Fruit fly (Drosophila melanogaster) whole organism, wandering third instar larva: Measurements from ENCODE around the gene Eip63F-1.

Experiments used
- HLH106 ChIP-seq: fragments of 200-800 bp; optimal IDR thresholded peaks from 3 replicates; lab custom pipeline; 2019; ENCODE audit warnings: missing biosample characterization, mild to moderate bottlenecking, missing genetic modification characterization, moderate library complexity
- Hr78 ChIP-seq: fragments of >200 bp; optimal IDR thresholded peaks from 2 replicates; lab custom pipeline; 2017; ENCODE audit warnings: missing biosample characterization, missing genetic modification characterization
- OdsH ChIP-seq: fragments of 200-800 bp; sonication (Bioruptor generic); optimal IDR thresholded peaks from 2 replicates; lab custom pipeline; 2016; ENCODE audit warnings: missing biosample characterization, mild to moderate bottlenecking, missing genetic modification characterization
- dl ChIP-seq, 2 experiments: fragments of 175-275, 200-275 bp in 1 of 2; fragments of 200-275 bp in 1 of 2; sonication (Bioruptor generic); optimal IDR thresholded peaks; lab custom pipeline; 2018; ENCODE audit warnings: mild to moderate bottlenecking in 2 of 2, missing biosample characterization in 2 of 2, missing genetic modification characterization in 2 of 2, moderate library complexity in 2 of 2; ENCODE audit not compliant: partially characterized antibody in 2 of 2, insufficient read depth in 1 of 2
- dsf ChIP-seq: sonication (Bioruptor generic); optimal IDR thresholded peaks from 2 replicates; lab custom pipeline; 2016; ENCODE audit warnings: missing biosample characterization, missing genetic modification characterization, borderline replicate concordance
- ey ChIP-seq: fragments of 200-800 bp; sonication (Bioruptor generic); optimal IDR thresholded peaks from 2 replicates; lab custom pipeline; 2016; ENCODE audit warnings: missing biosample characterization, missing genetic modification characterization
- lola ChIP-seq: fragments of >200 bp; optimal IDR thresholded peaks from 2 replicates; lab custom pipeline; 2017; ENCODE audit warnings: missing biosample characterization, missing genetic modification characterization
- pan ChIP-seq: fragments of >200 bp; optimal IDR thresholded peaks from 2 replicates; lab custom pipeline; 2017
- psq ChIP-seq: fragments of 200-800 bp; sonication (Bioruptor generic); optimal IDR thresholded peaks from 3 replicates; lab custom pipeline; 2017; ENCODE audit warnings: missing biosample characterization, mild to moderate bottlenecking, missing genetic modification characterization, moderate library complexity
- woc ChIP-seq: sonication (Bioruptor generic); optimal IDR thresholded peaks from 2 replicates; lab custom pipeline; 2016; ENCODE audit warnings: missing biosample characterization, mild to moderate bottlenecking, missing genetic modification characterization

dm6 chr3L:3942241-3943028, 7.0 kb upstream of the Eip63F-1 start, which contains the start of the genes CG10863 and CG14982:
- TF ChIP-seq pan (lab: Kevin White, UChicago) (no peak), dl (GFP tag; optimal IDR thresholded peaks at IDR 0.05; lab: Kevin White, UChicago; ENCODE audit: insufficient read depth in 1 of 2, partially characterized antibody in 2 of 2) (no peak), dsf (GFP tag; lab: Kevin White, UChicago) (no peak), woc (GFP tag; lab: Kevin White, UChicago) (no peak), lola (GFP tag; lab: Kevin White, UChicago) (no peak), Hr78 (GFP tag; lab: Kevin White, UChicago) (no peak), HLH106 (tag; lab: Kevin White, UChicago) (no peak), OdsH (peak; percentile 3), ey (GFP tag; lab: Kevin White, UChicago) (no peak), psq (no peak)
